Fruit fly (Drosophila melanogaster) whole organism, adult: ENCODE measurements around the gene CG33307.

Experiments
- CG11617 ChIP-seq: fragments of 200-800 bp; sonication (Bioruptor generic); optimal IDR thresholded peaks from 2 replicates; lab custom pipeline; 2017; ENCODE audit warnings: mild to moderate bottlenecking, missing biosample characterization, missing genetic modification reagents, missing genetic modification characterization
- Crg-1 ChIP-seq: fragments of 200-800 bp; sonication (Bioruptor generic); optimal IDR thresholded peaks from 2 replicates; lab custom pipeline; 2016; ENCODE audit warnings: missing biosample characterization, missing genetic modification characterization
- Hr96 ChIP-seq: fragments of 200-800 bp; sonication (Bioruptor generic); optimal IDR thresholded peaks from 2 replicates; lab custom pipeline; 2016; ENCODE audit warnings: missing biosample characterization, missing genetic modification characterization
- cnc ChIP-seq, 2 experiments: fragments of >200 bp; optimal IDR thresholded peaks; 2 replicates each; lab custom pipeline; 2017

- TF ChIP-seq Crg-1 (GFP tag; lab: Kevin White, UChicago) (no peak), CG11617 (GFP tag; lab: Kevin White, UChicago) (no peak), cnc (optimal IDR thresholded peaks at IDR 0.05; lab: Kevin White, UChicago) (no peak), Hr96 (GFP tag; lab: Kevin White, UChicago) (no peak)
Observed at dm6 chr2L:13820176-13820575, 21.1 kb downstream of the CG33307 start.
